Fruit fly (Drosophila melanogaster) S2 (cell line): ENCODE measurements around the gene CG2604.

Experiments
- CG8478 ChIP-seq: fragments of >200 bp; optimal IDR thresholded peaks from 2 replicates; lab custom pipeline; 2018
- CTCF ChIP-seq, 2 experiments: fragments of >200 bp; optimal IDR thresholded peaks; 2 replicates each; lab custom pipeline; 2018

Gene CG2604

dm6 chr3R:5214162-5214916 is 8.8 kb downstream of the CG2604 start:
- TF ChIP-seq CG8478 (lab: Kevin White, UChicago) (no peak), CTCF (optimal IDR thresholded peaks at IDR 0.05; lab: Kevin White, UChicago) (no peak)

DNA sequence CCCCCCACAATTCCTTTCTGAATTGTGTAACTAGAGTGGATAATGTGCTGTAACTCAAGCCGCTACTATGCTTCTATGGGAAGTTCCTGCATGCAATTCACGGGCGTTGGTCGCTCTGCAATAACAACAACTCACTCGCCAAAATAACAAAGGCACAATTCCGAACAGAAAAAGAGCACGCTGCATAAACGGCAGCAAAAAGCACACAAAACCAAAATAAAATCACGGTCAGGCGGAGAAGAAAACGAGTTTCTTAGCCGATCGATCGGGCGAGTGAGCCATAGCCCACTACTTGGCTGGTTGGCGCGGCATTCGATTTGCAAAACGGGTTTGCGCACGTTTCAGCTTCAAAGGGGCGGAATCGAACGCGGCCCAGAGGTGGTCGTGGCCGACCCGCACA is 9.9 kb downstream of the CG2604 start:
- no peak for TF ChIP-seq CG8478 (lab: Kevin White, UChicago)
- no peak for TF ChIP-seq CTCF (optimal IDR thresholded peaks at IDR 0.05; lab: Kevin White, UChicago)

dm6 chr3R:5212759-5213053 is 10.5 kb downstream of the CG2604 start:
- no peak for TF ChIP-seq CTCF (optimal IDR thresholded peaks at IDR 0.05; lab: Kevin White, UChicago)
- no peak for TF ChIP-seq CG8478 (lab: Kevin White, UChicago)

dm6 chr3R:5211901-5212758 is 11.0 kb downstream of the CG2604 start:
- TF ChIP-seq CG8478 (lab: Kevin White, UChicago) = no peak
- TF ChIP-seq CTCF (optimal IDR thresholded peaks at IDR 0.05; lab: Kevin White, UChicago) = no peak

DNA sequence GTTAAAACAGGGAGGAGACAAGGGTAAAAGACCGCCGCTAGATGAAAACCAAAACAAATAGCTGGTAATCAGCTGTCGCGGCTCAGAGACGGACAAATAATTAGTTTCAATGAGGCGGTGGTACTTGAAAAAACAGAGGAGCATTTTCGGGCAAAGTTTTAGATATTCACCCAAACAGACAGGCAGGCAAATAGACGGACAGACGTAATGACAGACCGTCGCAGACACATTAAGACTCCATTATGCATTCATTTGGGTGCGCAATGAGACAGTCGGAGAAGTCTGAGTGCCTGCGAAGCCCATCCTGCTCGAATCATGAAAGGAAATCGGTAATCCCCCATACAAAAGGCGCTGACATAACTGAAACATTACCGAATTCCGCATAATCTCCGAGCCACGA is 11.8 kb downstream of the CG2604 start:
- TF ChIP-seq CG8478 (lab: Kevin White, UChicago) (no peak), CTCF (optimal IDR thresholded peaks at IDR 0.05; lab: Kevin White, UChicago) (no peak)

DNA sequence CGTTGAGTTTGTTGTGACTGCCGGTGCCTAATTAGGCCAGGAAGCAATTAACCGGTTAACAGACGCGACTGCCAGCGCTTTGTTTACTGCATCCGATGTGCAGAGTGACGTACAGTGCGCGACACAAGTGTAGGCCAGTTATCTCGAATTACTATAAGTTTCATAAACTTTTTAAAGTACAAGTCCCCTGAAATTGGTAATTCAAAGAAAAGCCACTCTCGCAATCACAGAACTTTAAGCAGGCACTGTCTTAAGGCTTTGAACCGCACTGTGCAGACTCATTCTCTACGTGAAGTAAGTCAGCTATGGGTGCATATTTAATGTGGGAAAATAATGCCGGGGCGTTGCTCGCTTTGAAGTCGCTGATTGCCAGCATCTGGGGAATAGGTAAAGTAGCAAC is 13.7 kb downstream of the CG2604 start:
- TF ChIP-seq CG8478 (lab: Kevin White, UChicago) (no peak), CTCF (optimal IDR thresholded peaks at IDR 0.05; lab: Kevin White, UChicago) (no peak)

dm6 chr3R:5208115-5208365 is 15.1 kb downstream of the CG2604 start:
- TF ChIP-seq CG8478 (lab: Kevin White, UChicago) (no peak), CTCF (optimal IDR thresholded peaks at IDR 0.05; lab: Kevin White, UChicago) (no peak)

DNA sequence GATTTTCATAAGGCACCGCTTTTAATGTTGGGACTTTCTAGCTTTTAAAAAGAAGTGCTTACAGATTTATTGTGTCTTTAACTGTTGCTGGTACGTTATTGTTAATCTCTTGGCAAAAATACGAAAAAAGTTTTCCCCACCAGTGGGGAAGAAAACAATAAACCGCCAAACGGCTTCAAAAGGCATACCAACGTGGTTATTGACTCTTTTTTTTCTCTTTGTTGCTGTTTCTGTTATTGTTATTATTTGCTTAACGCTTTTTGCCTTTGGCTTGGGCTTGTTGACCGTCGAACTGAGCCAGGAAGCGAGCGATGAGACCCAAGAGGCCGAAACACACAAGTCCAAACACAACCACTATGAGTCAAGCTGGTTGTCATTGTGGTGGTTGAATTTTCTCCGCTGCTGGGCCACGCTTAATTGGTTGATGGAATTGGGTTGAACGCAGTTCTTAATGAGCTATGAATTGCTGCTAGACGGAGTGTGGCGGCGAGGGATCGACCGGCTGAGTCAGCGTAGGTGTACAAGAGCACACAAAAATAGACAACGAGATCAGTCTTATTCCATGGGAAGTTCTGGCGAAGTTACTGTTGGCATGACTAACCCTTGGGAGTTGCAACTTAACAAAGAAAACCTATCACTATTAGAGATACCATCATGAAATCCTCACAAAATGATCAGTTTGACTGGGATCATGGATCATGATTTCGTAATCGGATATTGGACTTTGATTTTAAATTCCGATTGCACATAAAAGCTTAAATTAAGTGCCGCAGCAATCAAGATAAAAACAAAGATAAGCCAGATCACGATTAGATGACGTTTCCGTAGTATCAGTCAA is 15.7 kb downstream of the CG2604 start:
- TF ChIP-seq CG8478 (lab: Kevin White, UChicago) = no peak
- no peak for TF ChIP-seq CTCF (optimal IDR thresholded peaks at IDR 0.05; lab: Kevin White, UChicago)

- TF ChIP-seq CTCF (optimal IDR thresholded peaks at IDR 0.05; lab: Kevin White, UChicago) (no peak), CG8478 (lab: Kevin White, UChicago) (no peak)
Observed at dm6 chr3R:5205319-5206033, 17.7 kb downstream of the CG2604 start.

dm6 chr3R:5203796-5204195 is 19.4 kb downstream of the CG2604 start:
- TF ChIP-seq CTCF (optimal IDR thresholded peaks at IDR 0.05; lab: Kevin White, UChicago) (no peak), CG8478 (lab: Kevin White, UChicago) (no peak)

DNA sequence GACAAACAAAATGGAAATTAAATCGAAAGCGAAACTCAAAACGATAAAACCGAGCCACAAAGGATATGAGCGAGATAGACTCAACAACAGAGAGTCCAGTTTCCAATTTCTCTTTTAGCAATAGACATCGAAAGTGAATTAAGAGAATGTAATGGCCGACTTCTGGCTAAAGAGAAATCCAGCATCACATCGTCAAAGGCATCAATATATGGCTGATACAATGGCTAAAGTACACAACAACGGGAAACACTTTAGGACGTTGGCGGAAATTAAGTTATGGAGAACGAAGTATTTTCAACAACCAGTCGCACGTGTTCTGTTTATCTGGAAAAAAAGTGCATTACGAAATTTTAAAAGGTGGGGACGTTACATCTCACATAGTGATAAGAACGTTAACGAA is 23.6 kb downstream of the CG2604 start:
- TF ChIP-seq CG8478 (lab: Kevin White, UChicago) = no peak
- TF ChIP-seq CTCF (optimal IDR thresholded peaks at IDR 0.05; lab: Kevin White, UChicago) = no peak

- TF ChIP-seq CG8478 (lab: Kevin White, UChicago) (no peak), CTCF (optimal IDR thresholded peaks at IDR 0.05; lab: Kevin White, UChicago) (no peak)
Observed at dm6 chr3R:5198302-5198701, 24.9 kb downstream of the CG2604 start.

dm6 chr3R:5193271-5193670 is 29.9 kb downstream of the CG2604 start:
- no peak for TF ChIP-seq CG8478 (lab: Kevin White, UChicago)
- no peak for TF ChIP-seq CTCF (optimal IDR thresholded peaks at IDR 0.05; lab: Kevin White, UChicago)

- TF ChIP-seq CTCF (optimal IDR thresholded peaks at IDR 0.05; lab: Kevin White, UChicago) (no peak), CG8478 (lab: Kevin White, UChicago) (no peak)
Observed at dm6 chr3R:5187806-5188205, 35.4 kb downstream of the CG2604 start.
